Fruit fly (Drosophila melanogaster): Measurements from ENCODE around the gene CG9356.

The CG9356 gene

DNA sequence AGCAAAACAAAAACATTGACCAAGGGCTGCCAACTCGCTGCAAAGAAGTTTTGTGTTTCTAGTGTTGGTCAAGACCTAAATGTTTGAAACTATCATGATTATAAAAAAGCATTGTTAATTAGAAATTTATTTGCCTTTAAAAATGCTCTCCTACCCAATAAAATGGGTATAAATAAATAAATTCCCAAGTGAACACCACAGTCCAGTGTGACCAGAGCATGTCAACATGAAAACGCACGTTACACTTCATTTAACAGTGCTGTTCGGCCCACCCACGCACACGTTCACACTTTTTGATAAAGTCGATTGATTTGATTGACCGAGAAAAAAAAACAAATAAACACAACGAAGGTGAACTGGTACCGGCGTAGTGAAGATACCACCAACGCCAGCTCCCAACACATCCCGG is at the start of gene CG9356, which contains the start of the genes BBIP1 and CG8135 (continued):
- TF ChIP-seq CG8290 (GFP tag; optimal IDR thresholded peaks at IDR 0.05), result peak; percentile 84
- TF ChIP-seq CG8290 (tag; optimal IDR thresholded peaks at IDR 0.05), result peak in 1 of 2 experiments; percentile 82
- TF ChIP-seq CG18262 (tag; optimal IDR thresholded peaks at IDR 0.05), result peak; percentile 63
- peak; percentile 69 for TF ChIP-seq CG13296 (GFP tag; optimal IDR thresholded peaks at IDR 0.05)
- peak; percentile 85 for TF ChIP-seq Chrac-16 (GFP tag; optimal IDR thresholded peaks at IDR 0.05)
- no peak for TF ChIP-seq vnd (GFP tag; IDR thresholded peaks at IDR 0.05; ENCODE audit: partially characterized antibody)
- TF ChIP-seq CG3847 (GFP tag; IDR thresholded peaks at IDR 0.05), result peak; percentile 87
- no peak for TF ChIP-seq Dip2 (GFP tag; IDR thresholded peaks at IDR 0.05)
- peak; percentile 41; the same call in 1 of the 3 replicates for TF ChIP-seq CG6791 (GFP tag; IDR thresholded peaks at IDR 0.05; ENCODE audit: partially characterized antibody)
- peak; percentile 29; the same call in 1 of the 3 replicates for TF ChIP-seq CG7357 (GFP tag; IDR thresholded peaks at IDR 0.05)
- TF ChIP-seq BtbVII (GFP tag; optimal IDR thresholded peaks at IDR 0.05), result peak; percentile 2
- peak; percentile 95 for TF ChIP-seq MBD-R2 (GFP tag; IDR thresholded peaks at IDR 0.05)
- peak; percentile 69 for TF ChIP-seq CG1602 (GFP tag; optimal IDR thresholded peaks at IDR 0.05)
- TF ChIP-seq CG14710 (tag; optimal IDR thresholded peaks at IDR 0.05), result peak; percentile 90
- TF ChIP-seq CG11398 (GFP tag; optimal IDR thresholded peaks at IDR 0.05), result peak; percentile 53
- no peak for TF ChIP-seq CG17912 (GFP tag; optimal IDR thresholded peaks at IDR 0.05)
- TF ChIP-seq pzg (GFP tag; optimal IDR thresholded peaks at IDR 0.05), result peak; percentile 96
- peak; percentile 45 for TF ChIP-seq Dek (tag; optimal IDR thresholded peaks at IDR 0.05)
- TF ChIP-seq CG10543 (GFP tag; optimal IDR thresholded peaks at IDR 0.05), result peak; percentile 50
- TF ChIP-seq CG14667 (GFP tag; IDR thresholded peaks at IDR 0.05), result no peak
- TF ChIP-seq CG11560 (tag; IDR thresholded peaks at IDR 0.05), result no peak
- peak; percentile 81 for TF ChIP-seq nmo (GFP tag; optimal IDR thresholded peaks at IDR 0.05)
- TF ChIP-seq vfl (GFP tag; optimal IDR thresholded peaks at IDR 0.05), result peak; percentile 69
- TF ChIP-seq eyg (GFP tag; optimal IDR thresholded peaks at IDR 0.05), result peak; percentile 64
- no peak for TF ChIP-seq CG11696 (GFP tag; IDR thresholded peaks at IDR 0.05)
- peak; percentile 59 for TF ChIP-seq CG30020 (tag; optimal IDR thresholded peaks at IDR 0.05)
- TF ChIP-seq Neu2 (GFP tag; optimal IDR thresholded peaks at IDR 0.05; ENCODE audit: borderline replicate concordance), result peak; percentile 26
- no peak for TF ChIP-seq chinmo (GFP tag; IDR thresholded peaks at IDR 0.05; ENCODE audit: partially characterized antibody)
- peak; percentile 57; the same call in 1 of the 3 replicates for TF ChIP-seq otp (GFP tag; IDR thresholded peaks at IDR 0.05)
- no peak for TF ChIP-seq bbx (GFP tag; IDR thresholded peaks at IDR 0.05; ENCODE audit: partially characterized antibody)
- peak; percentile 45 for TF ChIP-seq esg (GFP tag; conservative IDR thresholded peaks at IDR 0.05)
- TF ChIP-seq CG2120 (GFP tag; optimal IDR thresholded peaks at IDR 0.05), result peak; percentile 88
- TF ChIP-seq Mes4 (GFP tag; optimal IDR thresholded peaks at IDR 0.05), result peak; percentile 76
- TF ChIP-seq row (GFP tag; IDR thresholded peaks at IDR 0.05), result peak; percentile 67
- peak; percentile 54 for TF ChIP-seq BEAF-32 (GFP tag; optimal IDR thresholded peaks at IDR 0.05)
- no peak for TF ChIP-seq CG12219 (GFP tag; optimal IDR thresholded peaks at IDR 0.05)
- TF ChIP-seq CG4617 (GFP tag; optimal IDR thresholded peaks at IDR 0.05; ENCODE audit: borderline replicate concordance), result peak; percentile 98
- peak; percentile 79 to 81 for TF ChIP-seq Pdp1 (GFP tag; optimal IDR thresholded peaks at IDR 0.05)
- TF ChIP-seq luna (GFP tag; optimal IDR thresholded peaks at IDR 0.05), result peak; percentile 39
- TF ChIP-seq fd64A (GFP tag; optimal IDR thresholded peaks at IDR 0.05), result no peak
- TF ChIP-seq zen (tag; optimal IDR thresholded peaks at IDR 0.05), result peak; percentile 79
- no peak for TF ChIP-seq jigr1 (GFP tag; IDR thresholded peaks at IDR 0.05)
- TF ChIP-seq MTF-1 (GFP tag; optimal IDR thresholded peaks at IDR 0.05; ENCODE audit: borderline replicate concordance), result peak; percentile 39
- TF ChIP-seq Nf-YA (GFP tag; IDR thresholded peaks at IDR 0.05), result peak; percentile 30; the same call in 1 of the 2 replicates
- TF ChIP-seq CG1792 (GFP tag; optimal IDR thresholded peaks at IDR 0.05), result peak; percentile 66
- peak; percentile 85 for TF ChIP-seq CG8944 (GFP tag; optimal IDR thresholded peaks at IDR 0.05)
- peak; percentile 65 for TF ChIP-seq CG34376 (GFP tag; optimal IDR thresholded peaks at IDR 0.05)
- TF ChIP-seq kah (GFP tag; optimal IDR thresholded peaks at IDR 0.05), result no peak
- peak; percentile 47 for TF ChIP-seq salm (tag; optimal IDR thresholded peaks at IDR 0.05)
- no peak for TF ChIP-seq sc (optimal IDR thresholded peaks at IDR 0.05)
- no peak for TF ChIP-seq sc (GFP tag; optimal IDR thresholded peaks at IDR 0.05)

All from whole organism, embryonic.